Fruit fly (Drosophila melanogaster): ENCODE data around the gene CG3557.

CG3557 gene

dm6 chr2L:2385692-2386091 is at the start of gene CG3557:
Gene CG3557, minus strand, starts transcription at chr2L:2385792.
- TF ChIP-seq pnt (GFP tag; optimal IDR thresholded peaks at IDR 0.05), result no peak
- TF ChIP-seq CG4404 (GFP tag; IDR thresholded peaks at IDR 0.05), result no peak
- TF ChIP-seq CG1832 (GFP tag; optimal IDR thresholded peaks at IDR 0.05), result no peak
- TF ChIP-seq Mad (GFP tag; optimal IDR thresholded peaks at IDR 0.05), result no peak
- no peak for TF ChIP-seq Chrac-16 (GFP tag; optimal IDR thresholded peaks at IDR 0.05)
- TF ChIP-seq toy (GFP tag; IDR thresholded peaks at IDR 0.05), result no peak
- TF ChIP-seq corto (GFP tag; optimal IDR thresholded peaks at IDR 0.05), result no peak
- no peak for TF ChIP-seq Ada2b (GFP tag; IDR thresholded peaks at IDR 0.05)
- no peak for TF ChIP-seq chm (GFP tag; IDR thresholded peaks at IDR 0.05)
- TF ChIP-seq GATAe (GFP tag; conservative IDR thresholded peaks at IDR 0.05), result no peak
- no peak for TF ChIP-seq Hr78 (GFP tag; optimal IDR thresholded peaks at IDR 0.05)

DNA sequence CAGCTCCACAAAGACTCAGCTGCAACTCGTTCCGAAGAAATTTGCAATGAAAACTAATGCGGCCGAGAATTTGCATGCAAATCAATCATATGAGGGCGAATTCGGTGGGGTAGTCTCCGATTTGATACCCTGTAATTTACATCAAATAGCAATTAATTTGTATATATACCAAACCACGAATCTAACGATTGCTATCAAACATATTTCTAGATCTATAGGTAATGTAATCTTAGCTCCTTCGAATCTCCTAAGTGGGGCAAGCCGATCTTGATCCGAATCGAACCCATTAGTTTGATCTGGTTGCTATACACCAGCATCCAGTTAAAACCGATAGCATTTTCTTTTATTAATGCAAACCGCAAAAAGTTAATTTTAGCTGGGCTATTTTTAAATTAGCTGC is 48.6 kb upstream of the CG3557 start:
- TF ChIP-seq Drgx (GFP tag; IDR thresholded peaks at IDR 0.05) (peak; percentile 41; the same call in 1 of the 2 replicates), croc (GFP tag; conservative IDR thresholded peaks at IDR 0.05) (no peak)

DNA sequence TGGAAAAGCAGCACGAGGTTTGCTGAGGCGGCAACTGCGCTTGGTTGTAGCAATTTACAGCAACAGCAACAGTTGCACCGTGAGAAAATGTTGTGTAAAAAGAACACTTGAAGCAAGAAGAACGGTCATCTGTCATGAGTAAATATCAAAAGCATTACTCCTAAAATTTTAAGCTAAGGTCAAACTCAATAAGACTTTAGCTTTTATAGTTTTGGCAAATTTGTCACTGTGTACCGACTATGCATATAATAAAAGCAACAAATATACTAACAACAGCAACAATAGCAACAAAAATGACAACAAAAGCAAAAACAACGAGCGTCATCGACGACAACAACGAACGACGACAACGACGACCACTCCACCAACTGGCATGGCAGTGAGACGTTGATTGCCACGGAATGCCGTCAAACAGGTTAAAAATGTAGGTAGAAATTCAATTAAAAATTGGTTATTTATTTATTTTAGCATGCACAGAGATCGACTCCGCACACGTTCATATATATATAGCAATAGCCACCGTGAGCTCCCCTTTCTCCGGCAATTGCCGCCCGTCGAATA is 48.0 kb upstream of the CG3557 start:
- TF ChIP-seq cato (GFP tag; optimal IDR thresholded peaks at IDR 0.05; ENCODE audit: borderline replicate concordance) (peak; percentile 59), Ssrp (tag; optimal IDR thresholded peaks at IDR 0.05) (peak; percentile 85), tna (GFP tag; IDR thresholded peaks at IDR 0.05; ENCODE audit: partially characterized antibody) (no peak), CG18476 (GFP tag; optimal IDR thresholded peaks at IDR 0.05) (peak; percentile 71), dmrt99B (tag; optimal IDR thresholded peaks at IDR 0.05) (peak; percentile 92), CG17912 (GFP tag; optimal IDR thresholded peaks at IDR 0.05) (peak; percentile 54), CG30403 (GFP tag; optimal IDR thresholded peaks at IDR 0.05) (peak; percentile 87), CG11085 (GFP tag; IDR thresholded peaks at IDR 0.05) (peak; percentile 40; the same call in 1 of the 2 replicates), CG4854 (GFP tag; optimal IDR thresholded peaks at IDR 0.05) (peak; percentile 57), cwo (GFP tag; optimal IDR thresholded peaks at IDR 0.05) (peak; percentile 35), CG3726 (GFP tag; IDR thresholded peaks at IDR 0.05) (0 out of 3 replicates have a peak, but pooled peaks have one; percentile 70), Mes4 (GFP tag; optimal IDR thresholded peaks at IDR 0.05) (peak; percentile 86), CG12299 (tag; optimal IDR thresholded peaks at IDR 0.05) (peak; percentile 63), Poxn (GFP tag; IDR thresholded peaks at IDR 0.05) (no peak), ac (GFP tag; optimal IDR thresholded peaks at IDR 0.05) (no peak), exex (tag; optimal IDR thresholded peaks at IDR 0.05) (no peak), Chrac-16 (GFP tag; optimal IDR thresholded peaks at IDR 0.05) (peak; percentile 72), Antp (GFP tag; optimal IDR thresholded peaks at IDR 0.05) (peak; percentile 89), CG15011 (GFP tag; optimal IDR thresholded peaks at IDR 0.05) (peak; percentile 46), sc (optimal IDR thresholded peaks at IDR 0.05) (no peak), sc (GFP tag; optimal IDR thresholded peaks at IDR 0.05) (peak; percentile 72), dm (GFP tag; optimal IDR thresholded peaks at IDR 0.05) (peak; percentile 74), ken (GFP tag; IDR thresholded peaks at IDR 0.05) (peak; percentile 92), CG34376 (GFP tag; optimal IDR thresholded peaks at IDR 0.05) (no peak), Mrtf (GFP tag; IDR thresholded peaks at IDR 0.05) (peak; percentile 79), gcm (GFP tag; optimal IDR thresholded peaks at IDR 0.05) (peak; percentile 69), CG13424 (tag; optimal IDR thresholded peaks at IDR 0.05) (peak; percentile 92), bab2 (GFP tag; optimal IDR thresholded peaks at IDR 0.05) (peak; percentile 75), bowl (GFP tag; IDR thresholded peaks at IDR 0.05) (peak; percentile 70), Drgx (GFP tag; IDR thresholded peaks at IDR 0.05) (peak; percentile 97), CrebB (tag; optimal IDR thresholded peaks at IDR 0.05) (peak; percentile 69), en (GFP tag; optimal IDR thresholded peaks at IDR 0.05) (peak; percentile 79), CG9876 (GFP tag; optimal IDR thresholded peaks at IDR 0.05) (peak; percentile 72), h (optimal IDR thresholded peaks at IDR 0.05) (no peak), CG4404 (GFP tag; IDR thresholded peaks at IDR 0.05) (peak; percentile 12; the same call in 1 of the 2 replicates), ind (GFP tag; optimal IDR thresholded peaks at IDR 0.05) (peak; percentile 80), ftz-f1 (GFP tag; optimal IDR thresholded peaks at IDR 0.05) (no peak), Med (GFP tag) (peak; percentile 97)

Measured in whole organism, embryonic.